Worm (Caenorhabditis elegans) whole organism, L4 larva: ENCODE data around the gene mrps-2.

Source experiments
- F26F4.8 ChIP-seq: fragments of 200-800 bp; sonication (Bioruptor generic); conservative IDR thresholded peaks from 2 replicates; pipeline ENCODE4 v1.3.6; 2022; ENCODE audit warnings: missing genetic modification characterization, missing compliant biosample characterization
- F44E2.7 ChIP-seq: fragments of 200-800 bp; sonication (Bioruptor generic); IDR thresholded peaks from 2 replicates; pipeline ENCODE4 v2.1.2; 2022; ENCODE audit warnings: missing genetic modification characterization, missing compliant biosample characterization
- F49E8.2 ChIP-seq: sonication (generic microtip); optimal IDR thresholded peaks from 2 replicates; lab custom pipeline; 2016; ENCODE audit warnings: missing compliant biosample characterization, mild to moderate bottlenecking, missing genetic modification characterization, borderline replicate concordance
- Y105C5A.15 ChIP-seq: fragments of 200-800 bp; sonication (Bioruptor generic); IDR thresholded peaks from 2 replicates; pipeline ENCODE4 v1.3.6; 2022; ENCODE audit warnings: missing genetic modification characterization, missing compliant biosample characterization
- Y48G9A.11 ChIP-seq: fragments of 200-800 bp; sonication (Bioruptor generic); IDR thresholded peaks from 2 replicates; pipeline ENCODE4 v1.3.6; 2022; ENCODE audit warnings: missing genetic modification reagents, missing genetic modification characterization, missing compliant biosample characterization
- Y5F2A.4 ChIP-seq: fragments of 200-800 bp; sonication (Bioruptor generic); optimal IDR thresholded peaks from 2 replicates; lab custom pipeline; 2018; ENCODE audit warnings: mild to moderate bottlenecking, missing genetic modification characterization, missing compliant biosample characterization
- Y75B8A.6 ChIP-seq: fragments of 200-800 bp; sonication (Bioruptor generic); IDR thresholded peaks from 2 replicates; pipeline ENCODE4 v1.3.6; 2022; ENCODE audit warnings: missing genetic modification reagents, missing genetic modification characterization, missing compliant biosample characterization
- ZK337.2 ChIP-seq: fragments of 200-800 bp; sonication (Bioruptor generic); IDR thresholded peaks from 2 replicates; pipeline ENCODE4 v1.3.6; 2022; ENCODE audit warnings: missing genetic modification reagents, missing genetic modification characterization, missing compliant biosample characterization
- ZK546.5 ChIP-seq, 2 experiments: sonication (generic microtip); optimal IDR thresholded peaks; 2 replicates each; lab custom pipeline; 2017; ENCODE audit warnings: missing biosample characterization in 2 of 2, missing genetic modification characterization in 2 of 2
- aly-2 ChIP-seq: sonication (generic microtip); optimal IDR thresholded peaks from 2 replicates; lab custom pipeline; 2018; ENCODE audit warnings: missing biosample characterization, missing genetic modification characterization
- arid-1 ChIP-seq: fragments of 200-800 bp; sonication (Bioruptor generic); conservative IDR thresholded peaks from 2 replicates; pipeline ENCODE4 v1.3.6; 2022; ENCODE audit warnings: missing genetic modification reagents, missing genetic modification characterization, missing compliant biosample characterization
- ceh-20 ChIP-seq: fragments of 200-800 bp; sonication (Bioruptor generic); IDR thresholded peaks from 2 replicates; pipeline ENCODE4 v1.3.6; 2022; ENCODE audit warnings: missing genetic modification reagents, missing genetic modification characterization, missing compliant biosample characterization
- ceh-82 ChIP-seq: sonication (generic microtip); optimal IDR thresholded peaks from 2 replicates; lab custom pipeline; 2017; ENCODE audit warnings: missing biosample characterization, missing genetic modification characterization
- ces-1 ChIP-seq: fragments of 150-350 bp; sonication (generic microtip); optimal IDR thresholded peaks from 4 replicates; lab custom pipeline; 2014; ENCODE audit warnings: missing biosample characterization, missing genetic modification reagents, missing genetic modification characterization
- ctbp-1 ChIP-seq: fragments of 200-800 bp; sonication (Bioruptor generic); IDR thresholded peaks from 2 replicates; pipeline ENCODE4 v1.3.6; 2022; ENCODE audit warnings: missing genetic modification reagents, missing genetic modification characterization, missing compliant biosample characterization
- daf-12 ChIP-seq: fragments of 150-350 bp; optimal IDR thresholded peaks from 2 replicates; lab custom pipeline; 2014; ENCODE audit warnings: missing biosample characterization, missing genetic modification reagents, missing genetic modification characterization
- daf-19 ChIP-seq: fragments of 200-800 bp; sonication (Bioruptor generic); conservative IDR thresholded peaks from 2 replicates; pipeline ENCODE4 v1.3.6; 2022; ENCODE audit warnings: missing genetic modification characterization, missing compliant biosample characterization
- dmd-6 ChIP-seq: fragments of 200-800 bp; sonication (Bioruptor generic); IDR thresholded peaks from 2 replicates; pipeline ENCODE4 v1.3.6; 2022; ENCODE audit warnings: missing genetic modification reagents, missing genetic modification characterization, missing compliant biosample characterization
- dmd-8 ChIP-seq: fragments of 200-800 bp; sonication (Bioruptor generic); IDR thresholded peaks from 2 replicates; pipeline ENCODE4 v1.3.6; 2022; ENCODE audit warnings: missing genetic modification characterization, missing compliant biosample characterization
- dmd-9 ChIP-seq: fragments of 200-800 bp; sonication (Bioruptor generic); IDR thresholded peaks from 2 replicates; pipeline ENCODE4 v1.3.6; 2022; ENCODE audit warnings: missing genetic modification reagents, missing genetic modification characterization, missing compliant biosample characterization
- dpl-1 ChIP-seq: fragments of 150-350 bp; optimal IDR thresholded peaks from 2 replicates; lab custom pipeline; 2014; ENCODE audit warnings: missing biosample characterization, missing genetic modification reagents, missing genetic modification characterization
- duxl-1 ChIP-seq: sonication (generic microtip); optimal IDR thresholded peaks from 2 replicates; lab custom pipeline; 2016; ENCODE audit warnings: mild to moderate bottlenecking, missing genetic modification characterization, moderate library complexity, missing compliant biosample characterization; ENCODE audit not compliant: poor library complexity
- egl-27 ChIP-seq: sonication (generic microtip); optimal IDR thresholded peaks from 3 replicates; lab custom pipeline; 2017; ENCODE audit warnings: missing biosample characterization, missing genetic modification reagents, missing genetic modification characterization
- egl-43 ChIP-seq: fragments of 200-800 bp; sonication (Bioruptor generic); IDR thresholded peaks from 2 replicates; pipeline ENCODE4 v1.3.6; 2022; ENCODE audit warnings: missing genetic modification reagents, missing genetic modification characterization, missing compliant biosample characterization
- hlh-11 ChIP-seq: fragments of 200-800 bp; sonication (Bioruptor generic); optimal IDR thresholded peaks from 2 replicates; lab custom pipeline; 2018; ENCODE audit warnings: mild to moderate bottlenecking, missing genetic modification characterization, missing compliant biosample characterization
- hmg-1.1 ChIP-seq: fragments of 200-800 bp; sonication (Bioruptor generic); IDR thresholded peaks from 2 replicates; pipeline ENCODE4 v1.3.6; 2022; ENCODE audit warnings: missing genetic modification reagents, missing genetic modification characterization, missing compliant biosample characterization
- jun-1 ChIP-seq: fragments of 150-350 bp; optimal IDR thresholded peaks from 2 replicates; lab custom pipeline; 2014; ENCODE audit warnings: missing biosample characterization, missing genetic modification reagents, missing genetic modification characterization
- lin-13 ChIP-seq: fragments of 150-350 bp; optimal IDR thresholded peaks from 2 replicates; lab custom pipeline; 2014; ENCODE audit warnings: missing biosample characterization, missing genetic modification reagents, missing genetic modification characterization
- lin-15B ChIP-seq: fragments of 150-350 bp; sonication (generic microtip); optimal IDR thresholded peaks from 3 replicates; lab custom pipeline; 2014; ENCODE audit warnings: missing biosample characterization, missing genetic modification characterization
- lin-29 ChIP-seq: fragments of 200-800 bp; sonication (Bioruptor generic); IDR thresholded peaks from 2 replicates; pipeline ENCODE4 v1.3.6; 2022; ENCODE audit warnings: missing genetic modification reagents, missing genetic modification characterization, missing compliant biosample characterization
- lin-39 ChIP-seq: fragments of 150-350 bp; optimal IDR thresholded peaks from 2 replicates; lab custom pipeline; 2014; ENCODE audit warnings: missing biosample characterization, missing genetic modification reagents, missing genetic modification characterization
- lsy-2 ChIP-seq, 2 experiments: fragments of 150-350 bp in 1 of 2; sonication (generic microtip) in 1 of 2; optimal IDR thresholded peaks; 2 replicates each; lab custom pipeline; 2014 to 2017; ENCODE audit warnings: missing biosample characterization in 2 of 2, missing genetic modification characterization in 2 of 2
- madf-9 ChIP-seq: fragments of 200-800 bp; sonication (Bioruptor generic); conservative IDR thresholded peaks from 2 replicates; pipeline ENCODE4 v1.3.6; 2022; ENCODE audit warnings: missing genetic modification reagents, missing genetic modification characterization, missing compliant biosample characterization
- mdl-1 ChIP-seq, 2 experiments: fragments of 150-350 bp in 1 of 2; sonication (generic microtip) in 1 of 2; optimal IDR thresholded peaks; 2 replicates each; lab custom pipeline; 2014 to 2017; ENCODE audit warnings: missing biosample characterization in 2 of 2, missing genetic modification characterization in 2 of 2
- mdt-29 ChIP-seq: fragments of 200-800 bp; sonication (Bioruptor generic); IDR thresholded peaks from 2 replicates; pipeline ENCODE4 v1.3.6; 2022; ENCODE audit warnings: missing genetic modification reagents, missing genetic modification characterization, missing compliant biosample characterization
- mes-2 ChIP-seq: sonication (generic microtip); optimal IDR thresholded peaks from 2 replicates; lab custom pipeline; 2016; ENCODE audit warnings: missing genotype, mild to moderate bottlenecking, missing genetic modification characterization, missing compliant biosample characterization; ENCODE audit not compliant: poor library complexity, severe bottlenecking
- mxl-3 ChIP-seq: fragments of 200-800 bp; sonication (Bioruptor generic); optimal IDR thresholded peaks from 2 replicates; lab custom pipeline; 2018; ENCODE audit warnings: mild to moderate bottlenecking, missing genetic modification characterization, missing compliant biosample characterization
- nhr-102 ChIP-seq: sonication (generic microtip); optimal IDR thresholded peaks from 2 replicates; lab custom pipeline; 2016; ENCODE audit warnings: mild to moderate bottlenecking, missing genetic modification characterization, moderate library complexity, missing compliant biosample characterization
- nhr-111 ChIP-seq: fragments of 200-800 bp; sonication (Bioruptor generic); optimal IDR thresholded peaks from 2 replicates; lab custom pipeline; 2018; ENCODE audit warnings: mild to moderate bottlenecking, missing genetic modification characterization, missing compliant biosample characterization
- nhr-28 ChIP-seq: fragments of 150-350 bp; optimal IDR thresholded peaks from 2 replicates; lab custom pipeline; 2014; ENCODE audit warnings: missing biosample characterization, missing genetic modification characterization
- nhr-41 ChIP-seq: fragments of 200-800 bp; sonication (Bioruptor generic); IDR thresholded peaks from 2 replicates; pipeline ENCODE4 v1.3.6; 2022; ENCODE audit warnings: missing genetic modification reagents, missing genetic modification characterization, missing compliant biosample characterization
- nhr-42 ChIP-seq: fragments of 200-800 bp; sonication (Bioruptor generic); IDR thresholded peaks from 2 replicates; pipeline ENCODE4 v1.3.6; 2022; ENCODE audit warnings: missing genetic modification characterization, missing compliant biosample characterization
- nhr-6 ChIP-seq: fragments of 150-350 bp; optimal IDR thresholded peaks from 2 replicates; lab custom pipeline; 2014; ENCODE audit warnings: missing biosample characterization, missing genetic modification characterization
- php-3 ChIP-seq: fragments of 200-800 bp; sonication (Bioruptor generic); IDR thresholded peaks from 2 replicates; pipeline ENCODE4 v1.3.6; 2022; ENCODE audit warnings: missing genetic modification reagents, missing genetic modification characterization, missing compliant biosample characterization
- pqm-1 ChIP-seq: sonication (generic microtip); optimal IDR thresholded peaks from 2 replicates; lab custom pipeline; 2017; ENCODE audit warnings: missing biosample characterization, missing genetic modification characterization
- rbr-2 ChIP-seq: sonication (generic microtip); optimal IDR thresholded peaks from 2 replicates; lab custom pipeline; 2016; ENCODE audit warnings: missing genotype, missing genetic modification characterization, missing compliant biosample characterization
- spr-3 ChIP-seq: fragments of 200-800 bp; sonication (Bioruptor generic); optimal IDR thresholded peaks from 2 replicates; lab custom pipeline; 2018; ENCODE audit warnings: mild to moderate bottlenecking, missing genetic modification characterization, missing compliant biosample characterization
- unc-39 ChIP-seq: sonication (generic microtip); optimal IDR thresholded peaks from 2 replicates; lab custom pipeline; 2017; ENCODE audit warnings: missing biosample characterization, missing genetic modification characterization
- zag-1 ChIP-seq: fragments of 150-350 bp; optimal IDR thresholded peaks from 2 replicates; lab custom pipeline; 2014; ENCODE audit warnings: missing biosample characterization, missing genetic modification characterization
- zfp-2 ChIP-seq: sonication (generic microtip); optimal IDR thresholded peaks from 2 replicates; lab custom pipeline; 2016; ENCODE audit warnings: mild to moderate bottlenecking, missing genetic modification characterization, missing compliant biosample characterization
- ztf-11 ChIP-seq: fragments of 150-350 bp; optimal IDR thresholded peaks from 2 replicates; lab custom pipeline; 2014; ENCODE audit warnings: missing biosample characterization, missing genetic modification characterization

Gene mrps-2

ce11 chrV:8500348-8500747, 34.9 kb downstream of the mrps-2 start:
- TF ChIP-seq duxl-1 (tag; lab: Kevin White, UChicago) (peak; percentile 98), ceh-20 (GFP tag; lab: Robert Waterston, UW) (peak; percentile 97), daf-19 (GFP tag; lab: Robert Waterston, UW) (peak; percentile 100), nhr-28 (tag; lab: Kevin White, UChicago) (peak; percentile 65), arid-1 (peak; percentile 99), lsy-2 (tag; optimal IDR thresholded peaks at IDR 0.05; lab: Kevin White, UChicago) (peak; percentile 72 to 86), ZK337.2 (GFP tag; lab: Robert Waterston, UW) (peak; percentile 98), nhr-102 (tag; lab: Kevin White, UChicago) (peak; percentile 97), ZK546.5 (tag; optimal IDR thresholded peaks at IDR 0.05; lab: Kevin White, UChicago) (no peak), mdt-29 (peak; percentile 96), pqm-1 (no peak), rbr-2 (tag; lab: Kevin White, UChicago) (peak; percentile 96), aly-2 (tag; lab: Kevin White, UChicago) (peak; percentile 97), hmg-1.1 (GFP tag; lab: Robert Waterston, UW) (peak; percentile 99), nhr-111 (GFP tag; lab: Kevin White, UChicago) (peak; percentile 100), mes-2 (tag; lab: Kevin White, UChicago) (peak; percentile 96), Y75B8A.6 (GFP tag; lab: Robert Waterston, UW) (peak; percentile 99), nhr-41 (peak; percentile 100), zag-1 (tag; lab: Kevin White, UChicago) (peak; percentile 40), unc-39 (tag; lab: Kevin White, UChicago) (no peak), dpl-1 (GFP tag; lab: Kevin White, UChicago) (peak; percentile 76), spr-3 (GFP tag; lab: Kevin White, UChicago) (peak; percentile 99), jun-1 (tag; lab: Kevin White, UChicago) (peak; percentile 89), ceh-82 (tag; lab: Kevin White, UChicago) (peak; percentile 48), Y5F2A.4 (GFP tag; lab: Kevin White, UChicago) (peak; percentile 98), ces-1 (peak; percentile 74), dmd-6 (GFP tag; lab: Robert Waterston, UW) (peak; percentile 92; the same call in 1 of the 2 replicates), daf-12 (tag; lab: Kevin White, UChicago) (no peak), Y105C5A.15 (GFP tag; lab: Robert Waterston, UW) (peak; percentile 100), egl-43 (GFP tag; lab: Robert Waterston, UW) (peak; percentile 100), hlh-11 (peak; percentile 91), dmd-9 (peak; percentile 97), F44E2.7 (GFP tag; lab: Robert Waterston, UW) (peak; percentile 100), lin-13 (GFP tag; lab: Kevin White, UChicago) (peak; percentile 78), zfp-2 (peak; percentile 86), F26F4.8 (GFP tag; lab: Robert Waterston, UW) (peak; percentile 100), lin-39 (tag; lab: Kevin White, UChicago) (no peak), madf-9 (GFP tag; lab: Robert Waterston, UW) (peak; percentile 97), dmd-8 (GFP tag; lab: Robert Waterston, UW) (peak; percentile 100), F49E8.2 (tag; lab: Kevin White, UChicago) (peak; percentile 98), egl-27 (no peak), mdl-1 (tag; optimal IDR thresholded peaks at IDR 0.05; lab: Kevin White, UChicago) (peak; percentile 8 to 59), mxl-3 (GFP tag; lab: Kevin White, UChicago) (peak; percentile 95), php-3 (GFP tag; lab: Robert Waterston, UW) (peak; percentile 99), lin-15B (tag; lab: Kevin White, UChicago) (peak; percentile 60), Y48G9A.11 (GFP tag; lab: Robert Waterston, UW) (peak; percentile 95), nhr-6 (tag; lab: Kevin White, UChicago) (peak; percentile 82), lin-29 (GFP tag; lab: Robert Waterston, UW) (peak; percentile 96), ctbp-1 (GFP tag; lab: Robert Waterston, UW) (peak; percentile 99), ztf-11 (no peak), nhr-42 (peak; percentile 98)
